Worm (Caenorhabditis elegans): ENCODE data around the gene F19B10.2.

ce11 chrII:3680366-3680765, 5.1 kb downstream of the F19B10.2 start:
- no peak for TF ChIP-seq flt-1 (GFP tag; IDR thresholded peaks at IDR 0.05)
- no peak for TF ChIP-seq ama-1 (optimal IDR thresholded peaks at IDR 0.05)
- TF ChIP-seq tbx-37 (GFP tag; conservative IDR thresholded peaks at IDR 0.05), result no peak
- no peak for TF ChIP-seq scrt-1 (GFP tag; IDR thresholded peaks at IDR 0.05)
- no peak for TF ChIP-seq hnd-1 (tag; optimal IDR thresholded peaks at IDR 0.05)
- TF ChIP-seq hmbx-1 (tag; optimal IDR thresholded peaks at IDR 0.05), result no peak
